Worm (Caenorhabditis elegans): ENCODE measurements around the gene K06H6.2.

DNA sequence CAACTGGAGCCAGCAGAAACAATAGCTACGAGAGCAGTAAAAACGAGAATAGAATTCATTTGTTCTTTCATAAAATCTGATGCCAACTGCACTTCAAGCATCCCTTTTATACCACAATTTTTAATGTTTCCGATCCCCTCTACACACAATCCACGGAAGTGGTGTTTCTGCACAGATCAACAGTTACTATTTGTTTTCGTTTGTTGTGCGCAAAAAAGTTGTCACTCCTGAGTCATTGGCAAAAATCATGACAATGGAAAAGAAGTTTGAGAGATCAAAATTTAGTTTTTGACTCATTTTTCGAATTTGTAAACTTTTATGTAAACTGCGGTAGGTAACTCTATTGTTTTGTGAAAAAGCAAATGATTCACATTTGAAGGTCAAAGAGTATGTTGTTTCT, 18.5 kb downstream of the K06H6.2 start, which contains the start of gene srlf-37:
- TF ChIP-seq nhr-25 (tag; optimal IDR thresholded peaks at IDR 0.05): no peak
- no peak for TF ChIP-seq elt-3 (tag; optimal IDR thresholded peaks at IDR 0.05)
- TF ChIP-seq fkh-10 (GFP tag; optimal IDR thresholded peaks at IDR 0.05): no peak
- no peak for TF ChIP-seq elt-2 (tag; optimal IDR thresholded peaks at IDR 0.05)
- TF ChIP-seq mdl-1 (tag; optimal IDR thresholded peaks at IDR 0.05): no peak
- TF ChIP-seq aly-2 (tag; optimal IDR thresholded peaks at IDR 0.05): no peak
- TF ChIP-seq nhr-237 (tag; optimal IDR thresholded peaks at IDR 0.05): no peak
- no peak for TF ChIP-seq snpc-4 (tag; optimal IDR thresholded peaks at IDR 0.05)
- TF ChIP-seq tbx-2 (tag; optimal IDR thresholded peaks at IDR 0.05): no peak
- no peak for TF ChIP-seq ceh-82 (tag; optimal IDR thresholded peaks at IDR 0.05)
- TF ChIP-seq egl-27 (tag; optimal IDR thresholded peaks at IDR 0.05): no peak

Data from whole organism, L3 larva.